Fruit fly (Drosophila melanogaster) whole organism, embryonic: ENCODE measurements around the gene CG8034.

Experiments used
- Asciz ChIP-seq: fragments of 200-800 bp; sonication (Bioruptor generic); optimal IDR thresholded peaks from 2 replicates; lab custom pipeline; 2017; ENCODE audit warnings: missing biosample characterization, mild to moderate bottlenecking, missing genetic modification characterization, missing genetic modification reagents
- Atf-2 ChIP-seq: fragments of 200-800 bp; sonication (Bioruptor generic); optimal IDR thresholded peaks from 2 replicates; lab custom pipeline; 2016; ENCODE audit warnings: missing biosample characterization, missing genetic modification characterization
- B-H2 ChIP-seq: fragments of 200-800 bp; sonication (Bioruptor generic); optimal IDR thresholded peaks from 2 replicates; lab custom pipeline; 2018; ENCODE audit warnings: missing biosample characterization, mild to moderate bottlenecking, missing genetic modification characterization
- CG1024 ChIP-seq: fragments of 200-800 bp; sonication (Bioruptor generic); IDR thresholded peaks from 2 replicates; pipeline ENCODE4 v1.3.6; 2022; ENCODE audit warnings: missing biosample characterization, missing genetic modification characterization
- CG11696 ChIP-seq: fragments of 200-800 bp; sonication (Bioruptor generic); IDR thresholded peaks from 2 replicates; pipeline ENCODE4 v1.3.6; 2022; ENCODE audit warnings: missing biosample characterization, missing genetic modification characterization
- CG12659 ChIP-seq: fragments of 200-800 bp; sonication (Bioruptor generic); optimal IDR thresholded peaks from 3 replicates; lab custom pipeline; 2017; ENCODE audit warnings: mild to moderate bottlenecking, missing biosample characterization, missing genetic modification reagents, missing genetic modification characterization
- CG14710 ChIP-seq: fragments of 200-800 bp; sonication (Bioruptor generic); optimal IDR thresholded peaks from 3 replicates; lab custom pipeline; 2019; ENCODE audit warnings: missing biosample characterization, mild to moderate bottlenecking, missing genetic modification characterization, moderate library complexity
- CG17328 ChIP-seq: fragments of 200-800 bp; sonication (Bioruptor generic); IDR thresholded peaks from 2 replicates; pipeline ENCODE4 v1.3.6; 2022; ENCODE audit warnings: missing biosample characterization, missing genetic modification characterization
- CG18599 ChIP-seq: fragments of 200-800 bp; sonication (Bioruptor generic); optimal IDR thresholded peaks from 3 replicates; lab custom pipeline; 2017; ENCODE audit warnings: missing biosample characterization, missing genetic modification characterization, mild to moderate bottlenecking, moderate library complexity, missing genetic modification reagents
- CG2202 ChIP-seq: fragments of 200-800 bp; sonication (Bioruptor generic); optimal IDR thresholded peaks from 2 replicates; lab custom pipeline; 2018; ENCODE audit warnings: missing biosample characterization, mild to moderate bottlenecking, missing genetic modification characterization
- CG30431 ChIP-seq: fragments of 200-800 bp; sonication (Bioruptor generic); optimal IDR thresholded peaks from 2 replicates; lab custom pipeline; 2017; ENCODE audit warnings: missing biosample characterization, missing genetic modification characterization
- CG32767 ChIP-seq: fragments of 200-800 bp; sonication (Bioruptor generic); IDR thresholded peaks from 2 replicates; pipeline ENCODE4 v1.3.6; 2022; ENCODE audit warnings: missing biosample characterization, missing genetic modification characterization
- CG34422 ChIP-seq: fragments of 200-800 bp; sonication (Bioruptor generic); IDR thresholded peaks from 3 replicates; pipeline ENCODE4 v1.3.6; 2022; ENCODE audit warnings: missing biosample characterization, missing genetic modification characterization
- CG3838 ChIP-seq: fragments of 200-800 bp; sonication (Bioruptor generic); optimal IDR thresholded peaks from 3 replicates; lab custom pipeline; 2016; ENCODE audit warnings: missing biosample characterization, missing genetic modification characterization
- CG42726 ChIP-seq: fragments of 200-800 bp; sonication (Bioruptor generic); IDR thresholded peaks from 2 replicates; pipeline ENCODE4 v1.3.6; 2022; ENCODE audit warnings: missing biosample characterization, missing genetic modification characterization; ENCODE audit not compliant: partially characterized antibody
- CG4820 ChIP-seq: fragments of 200-800 bp; sonication (Bioruptor generic); optimal IDR thresholded peaks from 3 replicates; lab custom pipeline; 2016; ENCODE audit warnings: missing biosample characterization, missing genetic modification characterization
- CG5180 ChIP-seq: fragments of 200-800 bp; sonication (Bioruptor generic); optimal IDR thresholded peaks from 3 replicates; lab custom pipeline; 2017; ENCODE audit warnings: missing biosample characterization, missing genetic modification characterization, mild to moderate bottlenecking, moderate library complexity, missing genetic modification reagents
- CG5953 ChIP-seq: fragments of 200-800 bp; sonication (Bioruptor generic); IDR thresholded peaks from 2 replicates; pipeline ENCODE4 v1.3.6; 2022; ENCODE audit warnings: missing biosample characterization, missing genetic modification characterization
- CG6765 ChIP-seq: fragments of 200-800 bp; sonication (Bioruptor generic); optimal IDR thresholded peaks from 3 replicates; lab custom pipeline; 2017; ENCODE audit warnings: missing biosample characterization, mild to moderate bottlenecking, missing genetic modification characterization
- CG7372 ChIP-seq: fragments of 200-800 bp; sonication (Bioruptor generic); IDR thresholded peaks from 2 replicates; pipeline ENCODE4 v1.3.6; 2022; ENCODE audit warnings: missing biosample characterization, missing genetic modification characterization
- CG8359 ChIP-seq: fragments of 200-800 bp; sonication (Bioruptor generic); optimal IDR thresholded peaks from 2 replicates; lab custom pipeline; 2017; ENCODE audit warnings: missing biosample characterization, mild to moderate bottlenecking, missing genetic modification characterization, borderline replicate concordance
- Dref ChIP-seq: fragments of 200-800 bp; sonication (Bioruptor generic); IDR thresholded peaks from 2 replicates; pipeline ENCODE4 v1.3.6; 2022; ENCODE audit warnings: missing biosample characterization, missing genetic modification characterization
- Drgx ChIP-seq: fragments of 200-800 bp; sonication (Bioruptor generic); IDR thresholded peaks from 2 replicates; pipeline ENCODE4 v1.3.6; 2022; ENCODE audit warnings: missing biosample characterization, missing genetic modification characterization
- Elba2 ChIP-seq: fragments of 200-800 bp; sonication (Bioruptor generic); optimal IDR thresholded peaks from 3 replicates; lab custom pipeline; 2016; ENCODE audit warnings: missing biosample characterization, missing genetic modification characterization
- Fer3 ChIP-seq: fragments of 200-800 bp; sonication (Bioruptor generic); optimal IDR thresholded peaks from 2 replicates; lab custom pipeline; 2018; ENCODE audit warnings: missing biosample characterization, mild to moderate bottlenecking, missing genetic modification characterization, moderate library complexity
- HHEX ChIP-seq: fragments of 200-800 bp; sonication (Bioruptor generic); optimal IDR thresholded peaks from 3 replicates; lab custom pipeline; 2017; ENCODE audit warnings: missing biosample characterization, mild to moderate bottlenecking, missing genetic modification characterization, missing genetic modification reagents
- Hmx ChIP-seq: fragments of 200-800 bp; sonication (Bioruptor generic); optimal IDR thresholded peaks from 2 replicates; lab custom pipeline; 2016; ENCODE audit warnings: missing biosample characterization, missing genetic modification characterization
- Kr ChIP-seq: fragments of 200-800 bp; sonication (Bioruptor generic); optimal IDR thresholded peaks from 2 replicates; lab custom pipeline; 2017; ENCODE audit warnings: missing biosample characterization, mild to moderate bottlenecking, missing genetic modification characterization
- Max ChIP-seq: fragments of 200-800 bp; sonication (Bioruptor generic); optimal IDR thresholded peaks from 2 replicates; lab custom pipeline; 2016; ENCODE audit warnings: missing biosample characterization, mild to moderate bottlenecking, missing genetic modification characterization
- bab2 ChIP-seq: fragments of 200-800 bp; sonication (Bioruptor generic); optimal IDR thresholded peaks from 2 replicates; lab custom pipeline; 2016; ENCODE audit warnings: missing biosample characterization, missing genetic modification characterization
- chinmo ChIP-seq: fragments of 200-800 bp; sonication (Bioruptor generic); IDR thresholded peaks from 4 replicates; pipeline ENCODE4 v1.3.6; 2022; ENCODE audit warnings: missing biosample characterization, missing genetic modification characterization; ENCODE audit not compliant: partially characterized antibody
- croc ChIP-seq: fragments of 200-800 bp; sonication (Bioruptor generic); conservative IDR thresholded peaks from 3 replicates; pipeline ENCODE4 v1.3.6; 2022; ENCODE audit warnings: missing biosample characterization, missing genetic modification characterization
- dmrt11E ChIP-seq: fragments of 200-800 bp; sonication (Bioruptor generic); optimal IDR thresholded peaks from 3 replicates; lab custom pipeline; 2018; ENCODE audit warnings: missing biosample characterization, mild to moderate bottlenecking, missing genetic modification characterization, moderate library complexity
- dysf ChIP-seq: fragments of 200-800 bp; sonication (Bioruptor generic); IDR thresholded peaks from 3 replicates; pipeline ENCODE4 v1.3.6; 2022; ENCODE audit warnings: missing biosample characterization, missing genetic modification characterization
- fd96Cb ChIP-seq: fragments of 200-800 bp; sonication (Bioruptor generic); optimal IDR thresholded peaks from 2 replicates; lab custom pipeline; 2018; ENCODE audit warnings: missing biosample characterization, mild to moderate bottlenecking, missing genetic modification characterization, moderate library complexity
- grn ChIP-seq: fragments of 200-800 bp; sonication (Bioruptor generic); optimal IDR thresholded peaks from 3 replicates; lab custom pipeline; 2017; ENCODE audit warnings: missing biosample characterization, missing genetic modification characterization
- mirr ChIP-seq: fragments of 200-800 bp; sonication (Bioruptor generic); optimal IDR thresholded peaks from 3 replicates; lab custom pipeline; 2018; ENCODE audit warnings: missing biosample characterization, mild to moderate bottlenecking, missing genetic modification characterization
- nmo ChIP-seq: fragments of 200-800 bp; sonication (Bioruptor generic); optimal IDR thresholded peaks from 2 replicates; lab custom pipeline; 2018; ENCODE audit warnings: missing biosample characterization, mild to moderate bottlenecking, missing genetic modification characterization, moderate library complexity
- pb ChIP-seq: fragments of 200-800 bp; sonication (Bioruptor generic); optimal IDR thresholded peaks from 3 replicates; lab custom pipeline; 2016; ENCODE audit warnings: missing biosample characterization, missing genetic modification characterization
- pfk ChIP-seq: fragments of 200-800 bp; sonication (Bioruptor generic); optimal IDR thresholded peaks from 2 replicates; lab custom pipeline; 2018; ENCODE audit warnings: missing biosample characterization, mild to moderate bottlenecking, missing genetic modification characterization, moderate library complexity
- pho ChIP-seq: fragments of 200-800 bp; sonication (Bioruptor generic); optimal IDR thresholded peaks from 2 replicates; lab custom pipeline; 2016; ENCODE audit warnings: missing biosample characterization, missing genetic modification characterization
- run ChIP-seq: fragments of 200-800 bp; sonication (Bioruptor generic); optimal IDR thresholded peaks from 3 replicates; lab custom pipeline; 2018; ENCODE audit warnings: missing biosample characterization, mild to moderate bottlenecking, missing genetic modification characterization
- slou ChIP-seq: fragments of 200-800 bp; sonication (Bioruptor generic); optimal IDR thresholded peaks from 3 replicates; lab custom pipeline; 2016; ENCODE audit warnings: missing biosample characterization, missing genetic modification characterization
- sob ChIP-seq: fragments of 200-800 bp; sonication (Bioruptor generic); IDR thresholded peaks from 2 replicates; pipeline ENCODE4 v1.3.6; 2022; ENCODE audit warnings: missing biosample characterization, missing genetic modification characterization
- stc ChIP-seq: fragments of 200-800 bp; sonication (Bioruptor generic); IDR thresholded peaks from 2 replicates; pipeline ENCODE4 v1.3.6; 2022; ENCODE audit warnings: missing biosample characterization, missing genetic modification characterization
- tgo ChIP-seq: fragments of 200-800 bp; sonication (Bioruptor generic); IDR thresholded peaks from 3 replicates; pipeline ENCODE4 v1.3.6; 2022; ENCODE audit warnings: missing biosample characterization, missing genetic modification characterization
- toy ChIP-seq: fragments of 200-800 bp; sonication (Bioruptor generic); IDR thresholded peaks from 2 replicates; pipeline ENCODE4 v1.3.6; 2022; ENCODE audit warnings: missing biosample characterization, missing genetic modification characterization
- vnd ChIP-seq: fragments of 200-800 bp; sonication (Bioruptor generic); IDR thresholded peaks from 3 replicates; pipeline ENCODE4 v1.3.6; 2022; ENCODE audit warnings: missing biosample characterization, missing genetic modification characterization; ENCODE audit not compliant: partially characterized antibody
- yki ChIP-seq: fragments of >200 bp; optimal IDR thresholded peaks from 3 replicates; lab custom pipeline; 2018
- zfh2 ChIP-seq: fragments of 200-800 bp; sonication (Bioruptor generic); optimal IDR thresholded peaks from 2 replicates; lab custom pipeline; 2016; ENCODE audit warnings: missing biosample characterization, missing genetic modification characterization

Gene CG8034

dm6 chrX:19289318-19289970, 8.5 kb downstream of the CG8034 start (continued):
- TF ChIP-seq CG2202 (peak; percentile 71), Kr (GFP tag; lab: Kevin White, UChicago) (no peak), CG1024 (GFP tag; lab: Robert Waterston, UW) (peak; percentile 90), pho (GFP tag; lab: Kevin White, UChicago) (peak; percentile 39), Dref (GFP tag; lab: Robert Waterston, UW) (no peak), CG11696 (GFP tag; lab: Robert Waterston, UW) (peak; percentile 37; the same call in 1 of the 2 replicates), B-H2 (GFP tag; lab: Kevin White, UChicago) (peak; percentile 21), toy (peak; percentile 49; the same call in 1 of the 2 replicates), run (peak; percentile 85), chinmo (GFP tag; lab: Robert Waterston, UW) (no peak), CG6765 (GFP tag; lab: Kevin White, UChicago) (peak; percentile 64), CG18599 (GFP tag; lab: Kevin White, UChicago) (peak; percentile 82), CG4820 (GFP tag; lab: Kevin White, UChicago) (peak; percentile 88), nmo (peak; percentile 88), croc (GFP tag; lab: Robert Waterston, UW) (peak; percentile 85), Hmx (GFP tag; lab: Kevin White, UChicago) (peak; percentile 36), vnd (no peak), CG30431 (GFP tag; lab: Kevin White, UChicago) (peak; percentile 83), CG32767 (GFP tag; lab: Robert Waterston, UW) (peak; percentile 77), dmrt11E (tag; lab: Kevin White, UChicago) (peak; percentile 72), CG42726 (GFP tag; lab: Robert Waterston, UW) (no peak), slou (GFP tag; lab: Kevin White, UChicago) (peak; percentile 70), fd96Cb (tag; lab: Kevin White, UChicago) (peak; percentile 90), mirr (peak; percentile 55), sob (GFP tag; lab: Robert Waterston, UW) (peak; percentile 88), CG5953 (GFP tag; lab: Robert Waterston, UW) (peak; percentile 93), CG17328 (GFP tag; lab: Robert Waterston, UW) (peak; percentile 95), CG8359 (GFP tag; lab: Kevin White, UChicago) (peak; percentile 72), pfk (GFP tag; lab: Kevin White, UChicago) (no peak), CG3838 (peak; percentile 53), CG14710 (tag; lab: Kevin White, UChicago) (peak; percentile 73), pb (peak; percentile 83), Max (peak; percentile 77), Atf-2 (GFP tag; lab: Kevin White, UChicago) (peak; percentile 82), Elba2 (GFP tag; lab: Kevin White, UChicago) (no peak), Asciz (peak; percentile 76), Fer3 (tag; lab: Kevin White, UChicago) (peak; percentile 81), dysf (peak; percentile 92), stc (GFP tag; lab: Robert Waterston, UW) (peak; percentile 87), CG7372 (GFP tag; lab: Robert Waterston, UW) (peak; percentile 84), Drgx (GFP tag; lab: Robert Waterston, UW) (peak; percentile 97), bab2 (GFP tag; lab: Kevin White, UChicago) (peak; percentile 88), CG12659 (GFP tag; lab: Kevin White, UChicago) (peak; percentile 80), tgo (GFP tag; lab: Robert Waterston, UW) (peak; percentile 90), CG34422 (GFP tag; lab: Robert Waterston, UW) (peak; percentile 95), yki (lab: Kevin White, UChicago) (no peak), CG5180 (GFP tag; lab: Kevin White, UChicago) (peak; percentile 77), HHEX (GFP tag; lab: Kevin White, UChicago) (peak; percentile 82), zfh2 (GFP tag; lab: Kevin White, UChicago) (peak; percentile 61), grn (peak; percentile 52)
